Worm (Caenorhabditis elegans): ENCODE results near the gene clh-6.

The clh-6 gene

DNA sequence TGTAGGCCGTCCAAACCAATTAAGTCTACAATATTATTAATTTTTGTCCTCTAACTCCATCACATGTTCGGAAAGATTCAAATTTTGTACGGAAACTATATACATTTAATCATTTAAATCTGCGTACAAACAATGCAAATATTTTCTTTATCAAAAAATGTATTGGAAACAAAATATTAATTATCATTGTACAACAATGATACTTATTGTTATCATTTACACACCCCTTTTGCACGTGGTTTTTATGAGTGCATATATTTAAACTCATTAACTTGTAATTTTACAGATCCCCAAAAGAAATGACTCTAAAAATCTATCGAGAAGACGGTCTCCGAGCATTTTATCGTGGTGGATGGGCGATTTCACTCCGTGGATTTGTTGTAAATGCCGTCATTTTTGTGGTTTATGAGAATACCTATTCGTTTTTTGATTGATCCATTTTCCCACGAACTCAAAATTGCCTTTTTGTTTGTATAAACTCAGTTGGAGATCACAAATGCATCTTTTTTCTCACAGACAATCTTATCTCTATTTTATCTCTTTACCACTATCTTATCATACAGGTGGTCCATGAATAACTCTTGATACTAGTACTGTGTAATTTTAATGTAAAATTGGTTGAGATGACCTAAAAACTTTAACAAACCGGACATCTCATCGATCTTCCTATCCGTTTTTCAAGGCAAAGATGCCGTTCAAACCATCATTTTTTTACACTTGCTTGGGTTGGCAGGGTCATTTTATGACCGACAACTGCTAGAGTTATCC, 22.9 kb upstream of the clh-6 start:
- no peak for TF ChIP-seq ceh-30 (tag; optimal IDR thresholded peaks at IDR 0.05)
- TF ChIP-seq elt-2 (tag; optimal IDR thresholded peaks at IDR 0.05), result peak; percentile 90

DNA sequence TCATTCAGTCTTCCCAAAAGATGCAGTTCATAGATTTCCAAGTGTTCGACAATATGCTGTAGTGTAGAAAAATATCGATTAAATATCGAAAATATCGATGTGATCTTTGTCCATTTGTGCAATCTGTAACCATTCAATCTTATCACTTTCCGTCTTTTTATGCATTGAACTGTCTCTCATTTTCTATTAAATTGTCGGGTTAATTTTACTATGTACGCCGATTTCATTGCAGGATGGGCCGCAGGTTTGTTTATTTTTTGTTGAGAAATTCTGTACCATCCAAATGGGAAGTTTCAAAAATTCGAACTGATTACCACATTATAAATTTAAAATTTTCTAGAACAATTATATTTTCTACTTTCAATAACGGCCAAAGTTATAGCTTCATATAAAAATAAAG, 21.0 kb upstream of the clh-6 start, which contains the start of gene R07B7.8:
Gene R07B7.8 (minus strand): TSS at position 101 of the 400 bp plus-strand sequence.
- TF ChIP-seq sox-2 (GFP tag; IDR thresholded peaks at IDR 0.05) (no peak), zip-5 (tag; optimal IDR thresholded peaks at IDR 0.05) (no peak), K02D7.2 (tag; optimal IDR thresholded peaks at IDR 0.05) (no peak), npax-4 (tag; optimal IDR thresholded peaks at IDR 0.05) (no peak), unc-42 (tag; optimal IDR thresholded peaks at IDR 0.05) (no peak), pha-4 (tag; optimal IDR thresholded peaks at IDR 0.05) (no peak), sdc-2 (tag; optimal IDR thresholded peaks at IDR 0.05) (no peak), ttx-3 (tag; optimal IDR thresholded peaks at IDR 0.05) (no peak), ref-2 (tag; optimal IDR thresholded peaks at IDR 0.05) (no peak), syd-9 (tag; optimal IDR thresholded peaks at IDR 0.05) (no peak), C38D4.7 (GFP tag; optimal IDR thresholded peaks at IDR 0.05) (no peak), ama-1 (optimal IDR thresholded peaks at IDR 0.05) (no peak), ceh-45 (GFP tag; IDR thresholded peaks at IDR 0.05) (no peak), hlh-8 (tag; optimal IDR thresholded peaks at IDR 0.05) (no peak), unc-86 (tag; optimal IDR thresholded peaks at IDR 0.05) (no peak)

DNA sequence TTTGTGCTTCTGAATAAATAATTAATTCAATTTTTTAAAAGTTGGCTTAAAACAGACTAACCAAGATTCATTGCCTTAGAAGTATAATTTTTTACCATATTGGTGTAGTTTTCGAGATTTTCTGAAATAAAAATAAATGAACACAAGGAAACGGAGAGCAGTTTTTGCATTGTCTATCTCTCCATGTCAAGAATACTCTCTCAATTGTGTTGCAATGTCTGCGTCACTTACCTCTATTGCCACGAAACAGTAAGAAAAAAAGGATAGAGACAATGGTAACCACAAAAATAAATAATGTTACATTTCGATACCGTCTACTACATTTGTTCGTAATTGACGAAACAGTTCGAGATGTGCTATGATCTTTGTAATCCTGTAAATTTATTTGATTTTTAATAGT, 19.8 kb upstream of the clh-6 start, which contains the start of gene R07B7.10:
Gene R07B7.10 (plus strand): TSS at position 285 of the 400 bp plus-strand sequence.
- TF ChIP-seq unc-55 (GFP tag; optimal IDR thresholded peaks at IDR 0.05), result no peak
- TF ChIP-seq tbx-7 (tag; optimal IDR thresholded peaks at IDR 0.05), result no peak
- TF ChIP-seq hlh-8 (tag; optimal IDR thresholded peaks at IDR 0.05), result no peak
- TF ChIP-seq tbx-2 (tag; optimal IDR thresholded peaks at IDR 0.05), result no peak
- no peak for TF ChIP-seq ceh-30 (tag; optimal IDR thresholded peaks at IDR 0.05)
- TF ChIP-seq odd-2 (tag; optimal IDR thresholded peaks at IDR 0.05), result no peak
- TF ChIP-seq hlh-15 (tag; optimal IDR thresholded peaks at IDR 0.05), result no peak
- TF ChIP-seq nhr-11 (tag; optimal IDR thresholded peaks at IDR 0.05), result no peak
- no peak for TF ChIP-seq unc-42 (tag; optimal IDR thresholded peaks at IDR 0.05)
- TF ChIP-seq hlh-30 (tag; optimal IDR thresholded peaks at IDR 0.05; ENCODE audit: insufficient read depth), result no peak
- TF ChIP-seq ref-2 (tag; optimal IDR thresholded peaks at IDR 0.05), result no peak
- no peak for TF ChIP-seq unc-3 (GFP tag; conservative IDR thresholded peaks at IDR 0.05)
- no peak for TF ChIP-seq unc-3 (tag; optimal IDR thresholded peaks at IDR 0.05)
- no peak for TF ChIP-seq rnt-1 (tag; optimal IDR thresholded peaks at IDR 0.05)
- no peak for TF ChIP-seq fkh-10 (GFP tag; optimal IDR thresholded peaks at IDR 0.05)
- no peak for TF ChIP-seq pat-9 (tag; optimal IDR thresholded peaks at IDR 0.05)
- no peak for TF ChIP-seq ttx-3 (tag; optimal IDR thresholded peaks at IDR 0.05)
- no peak for TF ChIP-seq zip-5 (tag; optimal IDR thresholded peaks at IDR 0.05)
- TF ChIP-seq elt-2 (tag; optimal IDR thresholded peaks at IDR 0.05), result no peak
- no peak for TF ChIP-seq gmeb-2 (tag; optimal IDR thresholded peaks at IDR 0.05)

DNA sequence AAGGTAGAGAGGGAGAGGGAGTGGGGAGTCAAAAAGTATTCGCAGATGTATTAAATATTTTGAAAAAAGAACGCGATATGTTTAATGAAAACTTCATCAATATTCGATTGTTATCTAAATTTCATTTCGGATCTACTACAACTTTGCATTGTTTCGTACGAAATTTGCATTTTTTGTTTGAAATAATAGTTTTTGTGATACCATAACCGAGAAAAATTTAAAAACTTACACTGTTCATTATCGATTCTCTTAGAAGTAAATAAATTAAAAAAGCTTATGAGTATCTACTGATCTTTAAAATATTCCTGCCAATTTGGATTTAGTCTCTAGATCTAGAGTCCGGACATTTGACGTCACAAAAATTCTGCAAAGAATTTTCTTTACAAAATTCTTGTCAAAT, 17.1 kb upstream of the clh-6 start, which contains the start of gene R07B7.9:
Gene R07B7.9 (minus strand): TSS at position 101 of the 400 bp plus-strand sequence.
- TF ChIP-seq zip-5 (tag; optimal IDR thresholded peaks at IDR 0.05) (no peak), tbx-7 (tag; optimal IDR thresholded peaks at IDR 0.05) (no peak), odd-2 (tag; optimal IDR thresholded peaks at IDR 0.05) (no peak), unc-42 (tag; optimal IDR thresholded peaks at IDR 0.05) (no peak), nhr-232 (tag; optimal IDR thresholded peaks at IDR 0.05) (no peak), ceh-14 (tag; optimal IDR thresholded peaks at IDR 0.05) (no peak), ceh-48 (tag; optimal IDR thresholded peaks at IDR 0.05) (no peak), pag-3 (tag; optimal IDR thresholded peaks at IDR 0.05; ENCODE audit: borderline replicate concordance) (no peak)

DNA sequence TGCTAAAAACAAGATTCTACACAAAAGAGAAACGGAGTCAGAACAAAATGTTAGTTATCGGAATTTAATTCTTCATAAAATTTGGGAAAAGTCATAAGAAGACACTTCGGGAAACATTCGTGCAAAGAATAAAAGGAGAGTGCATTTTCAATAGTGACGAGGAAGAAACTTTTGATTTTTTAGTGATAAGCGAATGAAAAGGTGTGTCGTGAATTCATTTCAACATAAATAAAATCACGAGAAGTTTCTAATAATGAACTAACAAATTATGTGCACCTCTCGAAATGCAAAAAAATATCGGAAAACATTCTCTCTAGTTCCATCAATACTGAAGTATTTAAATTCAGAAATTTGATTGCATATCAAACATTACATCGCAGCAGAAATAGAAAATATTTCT, 12.8 kb upstream of the clh-6 start:
- TF ChIP-seq syd-9 (tag; optimal IDR thresholded peaks at IDR 0.05) (no peak), madf-2 (tag; optimal IDR thresholded peaks at IDR 0.05) (no peak), nfya-1 (tag; optimal IDR thresholded peaks at IDR 0.05) (no peak), fkh-10 (GFP tag; optimal IDR thresholded peaks at IDR 0.05) (no peak), zip-5 (tag; optimal IDR thresholded peaks at IDR 0.05) (no peak), pha-4 (tag; optimal IDR thresholded peaks at IDR 0.05) (no peak), pat-9 (tag; optimal IDR thresholded peaks at IDR 0.05) (no peak), unc-86 (tag; optimal IDR thresholded peaks at IDR 0.05) (no peak), unc-55 (GFP tag; optimal IDR thresholded peaks at IDR 0.05) (no peak), sdc-2 (tag; optimal IDR thresholded peaks at IDR 0.05) (no peak)
